Fruit fly (Drosophila melanogaster) S2 (cell line): ENCODE data around the gene SerRS.

Experiments
- CG8478 ChIP-seq: fragments of >200 bp; optimal IDR thresholded peaks from 2 replicates; lab custom pipeline; 2018
- CTCF ChIP-seq, 2 experiments: fragments of >200 bp; optimal IDR thresholded peaks; 2 replicates each; lab custom pipeline; 2018

DNA sequence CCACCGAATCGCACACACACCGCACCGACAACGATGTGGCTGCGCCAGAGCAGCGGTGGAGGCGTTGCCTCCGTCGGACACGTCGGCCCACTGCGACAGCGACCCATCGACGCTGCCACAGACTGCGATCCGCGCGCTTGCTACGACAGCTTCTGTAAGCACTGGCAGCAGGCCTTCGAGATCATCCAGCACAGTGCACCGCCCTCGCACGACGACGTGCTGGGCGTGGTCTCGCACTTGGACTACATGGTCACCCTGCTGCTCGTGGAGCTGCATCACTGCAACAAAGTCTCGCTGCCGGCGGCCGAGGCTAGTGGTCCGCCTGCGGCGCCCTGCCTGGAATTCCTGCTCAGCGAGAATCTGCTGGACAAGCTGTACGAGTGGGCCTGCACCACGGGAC lies 43.5 kb downstream of the SerRS start:
- TF ChIP-seq CTCF (optimal IDR thresholded peaks at IDR 0.05; lab: Kevin White, UChicago) (no peak), CG8478 (lab: Kevin White, UChicago) (no peak)
